Worm (Caenorhabditis elegans) whole organism, L3 larva: ENCODE data around the gene math-4.

Experiments
- ceh-16 ChIP-seq: sonication (generic microtip); optimal IDR thresholded peaks from 2 replicates; lab custom pipeline; 2017; ENCODE audit warnings: missing biosample characterization, missing genetic modification characterization
- fkh-10 ChIP-seq: sonication (generic microtip); optimal IDR thresholded peaks from 2 replicates; lab custom pipeline; 2017; ENCODE audit warnings: missing biosample characterization, missing genetic modification reagents, missing genetic modification characterization
- jun-1 ChIP-seq: fragments of 150-350 bp; optimal IDR thresholded peaks from 2 replicates; lab custom pipeline; 2014; ENCODE audit warnings: missing biosample characterization, missing genetic modification reagents, missing genetic modification characterization
- lin-15B ChIP-seq: fragments of 150-350 bp; optimal IDR thresholded peaks from 2 replicates; lab custom pipeline; 2014; ENCODE audit warnings: missing biosample characterization, missing genetic modification characterization
- nfya-1 ChIP-seq: sonication (generic microtip); optimal IDR thresholded peaks from 2 replicates; lab custom pipeline; 2017; ENCODE audit warnings: missing genetic modification characterization, mild to moderate bottlenecking, missing compliant biosample characterization, antibody characterized with exemption, moderate library complexity; ENCODE audit not compliant: insufficient read depth
- nhr-12 ChIP-seq: fragments of 150-350 bp; optimal IDR thresholded peaks from 2 replicates; lab custom pipeline; 2014; ENCODE audit warnings: missing biosample characterization, missing genetic modification characterization
- nhr-237 ChIP-seq: fragments of 150-350 bp; optimal IDR thresholded peaks from 2 replicates; lab custom pipeline; 2014; ENCODE audit warnings: missing biosample characterization, missing genetic modification characterization
- nhr-28 ChIP-seq: fragments of 150-350 bp; optimal IDR thresholded peaks from 2 replicates; lab custom pipeline; 2014; ENCODE audit warnings: missing biosample characterization, missing genetic modification characterization
- nhr-77 ChIP-seq: fragments of 150-350 bp; optimal IDR thresholded peaks from 2 replicates; lab custom pipeline; 2014; ENCODE audit warnings: missing biosample characterization, missing genetic modification characterization

- TF ChIP-seq nfya-1 (tag; lab: Kevin White, UChicago) (no peak), ceh-16 (tag; lab: Kevin White, UChicago) (no peak), fkh-10 (no peak), nhr-12 (tag; lab: Kevin White, UChicago) (no peak), jun-1 (tag; lab: Kevin White, UChicago) (no peak), lin-15B (tag; lab: Kevin White, UChicago) (no peak), nhr-77 (no peak), nhr-237 (tag; lab: Kevin White, UChicago) (no peak), nhr-28 (tag; lab: Kevin White, UChicago) (no peak)
Measured at ce11 chrII:1788087-1788486, 5.7 kb upstream of the math-4 start, which contains the start of the genes C08F1.6 and fbxb-13.
